Fruit fly (Drosophila melanogaster) whole organism, embryonic: ENCODE data around the gene CG14420.

ENCODE experiments used
- CG10979 ChIP-seq: fragments of 200-800 bp; sonication (Bioruptor generic); optimal IDR thresholded peaks from 2 replicates; lab custom pipeline; 2018; ENCODE audit warnings: missing biosample characterization, mild to moderate bottlenecking, missing genetic modification characterization, moderate library complexity
- CG13123 ChIP-seq: fragments of 200-800 bp; sonication (Bioruptor generic); optimal IDR thresholded peaks from 2 replicates; lab custom pipeline; 2016; ENCODE audit warnings: missing biosample characterization, missing genetic modification characterization
- CG14050 ChIP-seq: fragments of 200-800 bp; sonication (Bioruptor generic); IDR thresholded peaks from 3 replicates; pipeline ENCODE4 v1.3.6; 2022; ENCODE audit warnings: missing biosample characterization, missing genetic modification characterization
- CG15479 ChIP-seq: fragments of 200-800 bp; sonication (Bioruptor generic); optimal IDR thresholded peaks from 3 replicates; lab custom pipeline; 2019; ENCODE audit warnings: missing biosample characterization, mild to moderate bottlenecking, missing genetic modification characterization, moderate library complexity
- CG15601 ChIP-seq: fragments of 200-800 bp; sonication (Bioruptor generic); optimal IDR thresholded peaks from 3 replicates; lab custom pipeline; 2019; ENCODE audit warnings: missing biosample characterization, mild to moderate bottlenecking, missing genetic modification characterization, moderate library complexity
- CG17186 ChIP-seq: fragments of 200-800 bp; sonication (Bioruptor generic); optimal IDR thresholded peaks from 3 replicates; lab custom pipeline; 2017; ENCODE audit warnings: missing biosample characterization, missing genetic modification reagents, missing genetic modification characterization
- CG18262 ChIP-seq: fragments of 200-800 bp; optimal IDR thresholded peaks from 3 replicates; lab custom pipeline; 2019; ENCODE audit warnings: missing biosample characterization, mild to moderate bottlenecking, missing genetic modification characterization, moderate library complexity
- CG3838 ChIP-seq: fragments of 200-800 bp; sonication (Bioruptor generic); optimal IDR thresholded peaks from 3 replicates; lab custom pipeline; 2016; ENCODE audit warnings: missing biosample characterization, missing genetic modification characterization
- CG4360 ChIP-seq: fragments of 200-800 bp; sonication (Bioruptor generic); IDR thresholded peaks from 2 replicates; pipeline ENCODE4 v1.3.6; 2022; ENCODE audit warnings: missing biosample characterization, missing genetic modification characterization
- CG6175 ChIP-seq: fragments of 200-800 bp; sonication (Bioruptor generic); IDR thresholded peaks from 3 replicates; pipeline ENCODE4 v1.3.6; 2022; ENCODE audit warnings: missing biosample characterization, missing genetic modification characterization
- CG9215 ChIP-seq: fragments of 200-800 bp; sonication (Bioruptor generic); IDR thresholded peaks from 2 replicates; pipeline ENCODE4 v1.3.6; 2022; ENCODE audit warnings: missing biosample characterization, missing genetic modification characterization
- D19A ChIP-seq: fragments of 200-800 bp; optimal IDR thresholded peaks from 3 replicates; lab custom pipeline; 2019; ENCODE audit warnings: missing biosample characterization, mild to moderate bottlenecking, missing genetic modification characterization, moderate library complexity
- HLH4C ChIP-seq: fragments of 200-800 bp; sonication (Bioruptor generic); IDR thresholded peaks from 3 replicates; pipeline ENCODE4 v1.3.6; 2022; ENCODE audit warnings: missing biosample characterization, missing genetic modification characterization; ENCODE audit not compliant: partially characterized antibody
- Hey ChIP-seq: fragments of 200-800 bp; sonication (Bioruptor generic); optimal IDR thresholded peaks from 3 replicates; lab custom pipeline; 2018; ENCODE audit warnings: missing biosample characterization, mild to moderate bottlenecking, missing genetic modification characterization
- HmgZ ChIP-seq: fragments of 200-800 bp; sonication (Bioruptor generic); optimal IDR thresholded peaks from 2 replicates; lab custom pipeline; 2018; ENCODE audit warnings: missing biosample characterization, mild to moderate bottlenecking, missing genetic modification characterization
- Hr78 ChIP-seq, 2 experiments: fragments of 200-800 bp in 1 of 2; fragments of >200 bp in 1 of 2; sonication (Bioruptor generic) in 1 of 2; optimal IDR thresholded peaks; 2 replicates each; lab custom pipeline; 2017 to 2019; ENCODE audit warnings: missing biosample characterization in 2 of 2, missing genetic modification characterization in 2 of 2, mild to moderate bottlenecking in 1 of 2, moderate library complexity in 1 of 2
- Kr ChIP-seq: fragments of 200-800 bp; sonication (Bioruptor generic); optimal IDR thresholded peaks from 2 replicates; lab custom pipeline; 2017; ENCODE audit warnings: missing biosample characterization, mild to moderate bottlenecking, missing genetic modification characterization
- MBD-R2 ChIP-seq: fragments of 200-800 bp; sonication (Bioruptor generic); IDR thresholded peaks from 2 replicates; pipeline ENCODE4 v1.3.6; 2022; ENCODE audit warnings: missing biosample characterization, missing genetic modification characterization
- Mad ChIP-seq: fragments of 200-800 bp; sonication (Bioruptor generic); optimal IDR thresholded peaks from 2 replicates; lab custom pipeline; 2016; ENCODE audit warnings: missing biosample characterization, missing genetic modification characterization
- NC2α ChIP-seq: fragments of 200-800 bp; sonication (Bioruptor generic); optimal IDR thresholded peaks from 2 replicates; lab custom pipeline; 2016; ENCODE audit warnings: missing biosample characterization, missing genetic modification characterization
- Nf-YB ChIP-seq: fragments of 200-800 bp; sonication (Bioruptor generic); optimal IDR thresholded peaks from 3 replicates; lab custom pipeline; 2019; ENCODE audit warnings: missing biosample characterization, mild to moderate bottlenecking, missing genetic modification characterization, moderate library complexity
- Pdp1 ChIP-seq, 2 experiments: fragments of 200-800 bp; sonication (Bioruptor generic); optimal IDR thresholded peaks; 3 replicates each; lab custom pipeline; 2016; ENCODE audit warnings: missing biosample characterization in 2 of 2, missing genetic modification characterization in 2 of 2, mild to moderate bottlenecking in 1 of 2, moderate library complexity in 1 of 2
- Xrp1 ChIP-seq: fragments of 200-800 bp; sonication (Bioruptor generic); IDR thresholded peaks from 2 replicates; pipeline ENCODE4 v1.3.6; 2022; ENCODE audit warnings: missing biosample characterization, missing genetic modification characterization
- ap ChIP-seq: fragments of 200-800 bp; sonication (Bioruptor generic); IDR thresholded peaks from 2 replicates; pipeline ENCODE4 v1.3.6; 2022; ENCODE audit warnings: missing biosample characterization, missing genetic modification characterization
- cas ChIP-seq: fragments of 200-800 bp; sonication (Bioruptor generic); IDR thresholded peaks from 2 replicates; pipeline ENCODE4 v1.3.6; 2022; ENCODE audit warnings: missing biosample characterization, missing genetic modification characterization
- croc ChIP-seq: fragments of 200-800 bp; sonication (Bioruptor generic); conservative IDR thresholded peaks from 3 replicates; pipeline ENCODE4 v1.3.6; 2022; ENCODE audit warnings: missing biosample characterization, missing genetic modification characterization
- crol ChIP-seq: fragments of 200-800 bp; sonication (Bioruptor generic); IDR thresholded peaks from 2 replicates; pipeline ENCODE4 v1.3.6; 2022; ENCODE audit warnings: missing biosample characterization, missing genetic modification characterization
- fd102C ChIP-seq: fragments of 200-800 bp; sonication (Bioruptor generic); optimal IDR thresholded peaks from 2 replicates; lab custom pipeline; 2018; ENCODE audit warnings: missing biosample characterization, mild to moderate bottlenecking, missing genetic modification characterization, moderate library complexity
- ftz-f1 ChIP-seq: fragments of 200-800 bp; sonication (Bioruptor generic); optimal IDR thresholded peaks from 2 replicates; lab custom pipeline; 2016; ENCODE audit warnings: missing biosample characterization, missing genetic modification characterization
- gce ChIP-seq: fragments of 200-800 bp; sonication (Bioruptor generic); IDR thresholded peaks from 3 replicates; pipeline ENCODE4 v1.3.6; 2022; ENCODE audit warnings: missing biosample characterization, missing genetic modification characterization
- hkb ChIP-seq, 2 experiments: fragments of 200-800 bp in 1 of 2; fragments of >200 bp in 1 of 2; sonication (Bioruptor generic) in 1 of 2; IDR thresholded peaks in 1 of 2; optimal IDR thresholded peaks in 1 of 2; 2 replicates each; pipeline versions ENCODE4 v1.3.6 to Lab custom; 2017 to 2022; ENCODE audit warnings: missing biosample characterization in 1 of 2, missing genetic modification characterization in 1 of 2
- maf-S ChIP-seq: fragments of 200-800 bp; sonication (Bioruptor generic); optimal IDR thresholded peaks from 2 replicates; lab custom pipeline; 2016; ENCODE audit warnings: missing biosample characterization, missing genetic modification characterization
- mirr ChIP-seq: fragments of 200-800 bp; sonication (Bioruptor generic); optimal IDR thresholded peaks from 3 replicates; lab custom pipeline; 2018; ENCODE audit warnings: missing biosample characterization, mild to moderate bottlenecking, missing genetic modification characterization
- pros ChIP-seq: fragments of 200-800 bp; sonication (Bioruptor generic); optimal IDR thresholded peaks from 3 replicates; lab custom pipeline; 2019; ENCODE audit warnings: missing biosample characterization, mild to moderate bottlenecking, missing genetic modification characterization, moderate library complexity
- pum ChIP-seq: fragments of 200-800 bp; sonication (Bioruptor generic); optimal IDR thresholded peaks from 2 replicates; lab custom pipeline; 2016; ENCODE audit warnings: missing biosample characterization, missing genetic modification characterization
- sens-2 ChIP-seq: fragments of 200-800 bp; sonication (Bioruptor generic); IDR thresholded peaks from 2 replicates; pipeline ENCODE4 v1.3.6; 2022; ENCODE audit warnings: missing biosample characterization, missing genetic modification characterization
- tll ChIP-seq, 2 experiments: fragments of 200-800 bp in 1 of 2; fragments of >200 bp in 1 of 2; sonication (Bioruptor generic) in 1 of 2; optimal IDR thresholded peaks; 2 replicates each; lab custom pipeline; 2017 to 2019; ENCODE audit warnings: missing biosample characterization in 2 of 2, missing genetic modification characterization in 2 of 2, mild to moderate bottlenecking in 1 of 2, moderate library complexity in 1 of 2
- tup ChIP-seq: fragments of 200-800 bp; sonication (Bioruptor generic); optimal IDR thresholded peaks from 2 replicates; lab custom pipeline; 2016; ENCODE audit warnings: missing biosample characterization, mild to moderate bottlenecking, missing genetic modification characterization, moderate library complexity
- twi ChIP-seq: fragments of 200-800 bp; optimal IDR thresholded peaks from 2 replicates; lab custom pipeline; 2019; ENCODE audit warnings: missing biosample characterization, mild to moderate bottlenecking, missing genetic modification characterization, moderate library complexity
- zfh2 ChIP-seq: fragments of 200-800 bp; sonication (Bioruptor generic); optimal IDR thresholded peaks from 2 replicates; lab custom pipeline; 2016; ENCODE audit warnings: missing biosample characterization, missing genetic modification characterization

The CG14420 gene

DNA sequence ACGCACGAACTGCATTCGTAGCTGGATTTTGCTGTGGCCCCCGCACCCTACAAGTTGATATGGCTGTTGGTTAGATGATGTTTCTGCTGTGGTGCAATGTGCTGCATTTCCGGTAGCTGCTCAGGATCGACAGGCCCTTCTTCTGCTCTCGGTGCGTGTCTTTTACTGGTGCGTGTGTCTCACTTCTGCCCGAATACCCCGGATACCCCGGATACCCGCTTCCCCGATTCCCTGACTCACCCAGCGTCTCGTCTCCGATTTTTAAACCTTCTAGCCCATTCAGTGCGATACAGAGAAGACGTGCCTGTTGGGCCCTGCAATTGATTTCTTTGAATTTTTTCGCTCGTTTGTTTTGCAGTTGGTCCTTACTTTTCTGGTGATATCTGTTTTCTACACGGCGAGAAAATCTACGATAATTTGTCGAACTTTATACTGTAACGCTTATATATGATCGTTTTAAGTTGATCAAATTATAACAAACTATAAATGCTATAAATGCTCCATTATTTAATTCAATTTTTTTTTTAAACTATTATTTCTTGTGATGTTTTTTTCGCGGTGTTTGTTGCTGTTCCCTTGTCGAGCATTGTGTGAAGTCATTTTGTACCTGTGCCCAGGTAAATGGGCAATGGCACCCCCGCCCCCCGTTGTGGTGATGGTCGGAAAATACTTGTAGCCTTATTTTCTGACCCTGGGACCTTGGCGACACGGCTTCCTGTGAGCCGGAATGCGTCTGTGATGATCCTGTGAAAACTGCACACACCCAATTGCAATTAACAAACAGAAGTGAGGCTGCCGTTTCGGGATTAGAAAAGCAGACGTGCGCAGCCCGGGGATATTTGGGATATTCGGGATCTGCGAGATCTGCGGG is 46.5 kb downstream of the CG14420 start (continued):
- TF ChIP-seq twi (tag; lab: Kevin White, UChicago) (peak; percentile 50), Hr78 (GFP tag; optimal IDR thresholded peaks at IDR 0.05; lab: Kevin White, UChicago) (no peak), Xrp1 (GFP tag; lab: Robert Waterston, UW) (peak; percentile 81), CG15601 (tag; lab: Kevin White, UChicago) (peak; percentile 19), sens-2 (GFP tag; lab: Robert Waterston, UW) (0 out of 2 replicates have a peak, but pooled peaks have one; percentile 18), CG15479 (GFP tag; lab: Kevin White, UChicago) (peak; percentile 94), pros (GFP tag; lab: Kevin White, UChicago) (peak; percentile 13), ap (GFP tag; lab: Robert Waterston, UW) (no peak), ftz-f1 (GFP tag; lab: Kevin White, UChicago) (no peak), hkb (optimal IDR thresholded peaks at IDR 0.05; lab: Kevin White, UChicago) (no peak), hkb (GFP tag; IDR thresholded peaks at IDR 0.05; lab: Robert Waterston, UW) (no peak), MBD-R2 (no peak), CG6175 (GFP tag; lab: Robert Waterston, UW) (no peak), CG18262 (tag; lab: Kevin White, UChicago) (peak; percentile 81), Nf-YB (peak; percentile 48), cas (GFP tag; lab: Robert Waterston, UW) (no peak), CG17186 (GFP tag; lab: Kevin White, UChicago) (no peak), HLH4C (GFP tag; lab: Robert Waterston, UW) (no peak), maf-S (GFP tag; lab: Kevin White, UChicago) (no peak), Hey (no peak), D19A (tag; lab: Kevin White, UChicago) (peak; percentile 41)

dm6 chrX:2987320-2987719 is 48.7 kb downstream of the CG14420 start:
- TF ChIP-seq tup (GFP tag; lab: Kevin White, UChicago), result no peak
- TF ChIP-seq croc, result no peak
- TF ChIP-seq CG14050 (GFP tag; lab: Robert Waterston, UW), result no peak
- TF ChIP-seq crol (GFP tag; lab: Robert Waterston, UW), result 0 out of 2 replicates have a peak, but pooled peaks have one; percentile 8
- TF ChIP-seq Mad (GFP tag; lab: Kevin White, UChicago), result no peak
- TF ChIP-seq Kr (GFP tag; lab: Kevin White, UChicago), result peak; percentile 52
- TF ChIP-seq tll (GFP tag; optimal IDR thresholded peaks at IDR 0.05; lab: Kevin White, UChicago), result peak in 1 of 2 experiments; percentile 49
- no peak for TF ChIP-seq CG4360
- TF ChIP-seq CG3838 (GFP tag; lab: Kevin White, UChicago), result no peak
- no peak for TF ChIP-seq fd102C (GFP tag; lab: Kevin White, UChicago)
- no peak for TF ChIP-seq zfh2
- no peak for TF ChIP-seq CG10979
- no peak for TF ChIP-seq gce (GFP tag; lab: Robert Waterston, UW)
- peak; percentile 78 for TF ChIP-seq pros (GFP tag; lab: Kevin White, UChicago)
- no peak for TF ChIP-seq mirr (GFP tag; lab: Kevin White, UChicago)
- no peak for TF ChIP-seq HmgZ
- TF ChIP-seq NC2α (GFP tag; lab: Kevin White, UChicago), result no peak
- TF ChIP-seq CG13123 (GFP tag; lab: Kevin White, UChicago), result no peak
- TF ChIP-seq pum (GFP tag; lab: Kevin White, UChicago), result no peak
- no peak for TF ChIP-seq CG9215 (GFP tag; lab: Robert Waterston, UW)
- TF ChIP-seq Pdp1 (GFP tag; optimal IDR thresholded peaks at IDR 0.05; lab: Kevin White, UChicago), result no peak
